Worm (Caenorhabditis elegans): ENCODE measurements around the gene fipr-25.

The fipr-25 gene

ce11 chrV:1937963-1938362, 19.2 kb upstream of the fipr-25 start, which contains the start of gene glb-25:
glb-25 (plus strand) TSS chrV:1938263.
- TF ChIP-seq ztf-23 (GFP tag; IDR thresholded peaks at IDR 0.05) (no peak), cog-1 (tag; optimal IDR thresholded peaks at IDR 0.05) (no peak), klf-2 (GFP tag; conservative IDR thresholded peaks at IDR 0.05) (no peak), med-1 (GFP tag; optimal IDR thresholded peaks at IDR 0.05; ENCODE audit: insufficient read depth) (no peak), flt-1 (GFP tag; IDR thresholded peaks at IDR 0.05) (no peak), T22C8.4 (GFP tag; IDR thresholded peaks at IDR 0.05) (no peak), ztf-29 (GFP tag; IDR thresholded peaks at IDR 0.05) (no peak), tab-1 (GFP tag; IDR thresholded peaks at IDR 0.05) (no peak), ref-1 (GFP tag; conservative IDR thresholded peaks at IDR 0.05) (no peak)

- TF ChIP-seq ref-1 (GFP tag; conservative IDR thresholded peaks at IDR 0.05) (no peak), ztf-29 (GFP tag; IDR thresholded peaks at IDR 0.05) (no peak)
Observed at ce11 chrV:1940472-1941221, 16.6 kb upstream of the fipr-25 start.

- no peak for TF ChIP-seq med-1 (GFP tag; optimal IDR thresholded peaks at IDR 0.05; ENCODE audit: insufficient read depth)
- TF ChIP-seq cog-1 (tag; optimal IDR thresholded peaks at IDR 0.05) = no peak
- no peak for TF ChIP-seq tab-1 (GFP tag; IDR thresholded peaks at IDR 0.05)
- no peak for TF ChIP-seq klf-2 (GFP tag; conservative IDR thresholded peaks at IDR 0.05)
- TF ChIP-seq ztf-29 (GFP tag; IDR thresholded peaks at IDR 0.05) = no peak
- no peak for TF ChIP-seq T22C8.4 (GFP tag; IDR thresholded peaks at IDR 0.05)
- no peak for TF ChIP-seq ztf-23 (GFP tag; IDR thresholded peaks at IDR 0.05)
- no peak for TF ChIP-seq flt-1 (GFP tag; IDR thresholded peaks at IDR 0.05)
- TF ChIP-seq ref-1 (GFP tag; conservative IDR thresholded peaks at IDR 0.05) = no peak
Observed at ce11 chrV:1943465-1943864, 13.7 kb upstream of the fipr-25 start.

- no peak for TF ChIP-seq ztf-23 (GFP tag; IDR thresholded peaks at IDR 0.05)
- TF ChIP-seq med-1 (GFP tag; optimal IDR thresholded peaks at IDR 0.05; ENCODE audit: insufficient read depth) = no peak
- no peak for TF ChIP-seq klf-2 (GFP tag; conservative IDR thresholded peaks at IDR 0.05)
- TF ChIP-seq flt-1 (GFP tag; IDR thresholded peaks at IDR 0.05) = no peak
- no peak for TF ChIP-seq cog-1 (tag; optimal IDR thresholded peaks at IDR 0.05)
- TF ChIP-seq T22C8.4 (GFP tag; IDR thresholded peaks at IDR 0.05) = no peak
Observed at ce11 chrV:1945875-1946274, 11.3 kb upstream of the fipr-25 start.

- TF ChIP-seq T22C8.4 (GFP tag; IDR thresholded peaks at IDR 0.05) = no peak
- TF ChIP-seq ztf-23 (GFP tag; IDR thresholded peaks at IDR 0.05) = no peak
- TF ChIP-seq med-1 (GFP tag; optimal IDR thresholded peaks at IDR 0.05; ENCODE audit: insufficient read depth) = no peak
- no peak for TF ChIP-seq cog-1 (tag; optimal IDR thresholded peaks at IDR 0.05)
- TF ChIP-seq flt-1 (GFP tag; IDR thresholded peaks at IDR 0.05) = no peak
Observed at ce11 chrV:1955246-1955645, 2.0 kb upstream of the fipr-25 start.

ce11 chrV:1961453-1961852, 4.2 kb downstream of the fipr-25 start, which contains the start of gene Y40B10B.1:
Y40B10B.1 (minus strand) TSS chrV:1961553.
- no peak for TF ChIP-seq tab-1 (GFP tag; IDR thresholded peaks at IDR 0.05)
- no peak for TF ChIP-seq klf-2 (GFP tag; conservative IDR thresholded peaks at IDR 0.05)
- TF ChIP-seq T22C8.4 (GFP tag; IDR thresholded peaks at IDR 0.05) = no peak
- no peak for TF ChIP-seq ztf-23 (GFP tag; IDR thresholded peaks at IDR 0.05)
- TF ChIP-seq ref-1 (GFP tag; conservative IDR thresholded peaks at IDR 0.05) = no peak
- TF ChIP-seq ztf-29 (GFP tag; IDR thresholded peaks at IDR 0.05) = no peak
- TF ChIP-seq flt-1 (GFP tag; IDR thresholded peaks at IDR 0.05) = no peak
- TF ChIP-seq med-1 (GFP tag; optimal IDR thresholded peaks at IDR 0.05; ENCODE audit: insufficient read depth) = no peak
- no peak for TF ChIP-seq cog-1 (tag; optimal IDR thresholded peaks at IDR 0.05)

ce11 chrV:1964806-1965205, 7.6 kb downstream of the fipr-25 start, which contains the start of gene srj-15:
srj-15 (minus strand) TSS chrV:1964906.
- no peak for TF ChIP-seq ref-1 (GFP tag; conservative IDR thresholded peaks at IDR 0.05)
- no peak for TF ChIP-seq tab-1 (GFP tag; IDR thresholded peaks at IDR 0.05)
- no peak for TF ChIP-seq flt-1 (GFP tag; IDR thresholded peaks at IDR 0.05)
- TF ChIP-seq cog-1 (tag; optimal IDR thresholded peaks at IDR 0.05) = no peak
- no peak for TF ChIP-seq ztf-23 (GFP tag; IDR thresholded peaks at IDR 0.05)
- TF ChIP-seq ztf-29 (GFP tag; IDR thresholded peaks at IDR 0.05) = no peak
- no peak for TF ChIP-seq med-1 (GFP tag; optimal IDR thresholded peaks at IDR 0.05; ENCODE audit: insufficient read depth)
- no peak for TF ChIP-seq klf-2 (GFP tag; conservative IDR thresholded peaks at IDR 0.05)
- TF ChIP-seq T22C8.4 (GFP tag; IDR thresholded peaks at IDR 0.05) = no peak

- TF ChIP-seq klf-2 (GFP tag; conservative IDR thresholded peaks at IDR 0.05) (no peak), ref-1 (GFP tag; conservative IDR thresholded peaks at IDR 0.05) (no peak), tab-1 (GFP tag; IDR thresholded peaks at IDR 0.05) (no peak), ztf-23 (GFP tag; IDR thresholded peaks at IDR 0.05) (no peak), ztf-29 (GFP tag; IDR thresholded peaks at IDR 0.05) (no peak), cog-1 (tag; optimal IDR thresholded peaks at IDR 0.05) (no peak), med-1 (GFP tag; optimal IDR thresholded peaks at IDR 0.05; ENCODE audit: insufficient read depth) (no peak), T22C8.4 (GFP tag; IDR thresholded peaks at IDR 0.05) (no peak), flt-1 (GFP tag; IDR thresholded peaks at IDR 0.05) (no peak)
Observed at ce11 chrV:1966962-1967361, 9.8 kb downstream of the fipr-25 start.

ce11 chrV:1968809-1969208, 11.6 kb downstream of the fipr-25 start:
- TF ChIP-seq ztf-23 (GFP tag; IDR thresholded peaks at IDR 0.05) (no peak), flt-1 (GFP tag; IDR thresholded peaks at IDR 0.05) (no peak), ref-1 (GFP tag; conservative IDR thresholded peaks at IDR 0.05) (no peak), T22C8.4 (GFP tag; IDR thresholded peaks at IDR 0.05) (no peak), tab-1 (GFP tag; IDR thresholded peaks at IDR 0.05) (no peak), ztf-29 (GFP tag; IDR thresholded peaks at IDR 0.05) (no peak), klf-2 (GFP tag; conservative IDR thresholded peaks at IDR 0.05) (no peak), med-1 (GFP tag; optimal IDR thresholded peaks at IDR 0.05; ENCODE audit: insufficient read depth) (no peak), cog-1 (tag; optimal IDR thresholded peaks at IDR 0.05) (no peak)

- TF ChIP-seq T22C8.4 (GFP tag; IDR thresholded peaks at IDR 0.05) = no peak
- no peak for TF ChIP-seq tab-1 (GFP tag; IDR thresholded peaks at IDR 0.05)
- no peak for TF ChIP-seq ztf-23 (GFP tag; IDR thresholded peaks at IDR 0.05)
- TF ChIP-seq ref-1 (GFP tag; conservative IDR thresholded peaks at IDR 0.05) = no peak
Observed at ce11 chrV:1969228-1969627, 12.0 kb downstream of the fipr-25 start, which contains the start of gene acs-3. acs-3 (plus strand) TSS chrV:1969528.
